Worm (Caenorhabditis elegans): ENCODE measurements around the gene C29F5.1.

C29F5.1 gene

DNA sequence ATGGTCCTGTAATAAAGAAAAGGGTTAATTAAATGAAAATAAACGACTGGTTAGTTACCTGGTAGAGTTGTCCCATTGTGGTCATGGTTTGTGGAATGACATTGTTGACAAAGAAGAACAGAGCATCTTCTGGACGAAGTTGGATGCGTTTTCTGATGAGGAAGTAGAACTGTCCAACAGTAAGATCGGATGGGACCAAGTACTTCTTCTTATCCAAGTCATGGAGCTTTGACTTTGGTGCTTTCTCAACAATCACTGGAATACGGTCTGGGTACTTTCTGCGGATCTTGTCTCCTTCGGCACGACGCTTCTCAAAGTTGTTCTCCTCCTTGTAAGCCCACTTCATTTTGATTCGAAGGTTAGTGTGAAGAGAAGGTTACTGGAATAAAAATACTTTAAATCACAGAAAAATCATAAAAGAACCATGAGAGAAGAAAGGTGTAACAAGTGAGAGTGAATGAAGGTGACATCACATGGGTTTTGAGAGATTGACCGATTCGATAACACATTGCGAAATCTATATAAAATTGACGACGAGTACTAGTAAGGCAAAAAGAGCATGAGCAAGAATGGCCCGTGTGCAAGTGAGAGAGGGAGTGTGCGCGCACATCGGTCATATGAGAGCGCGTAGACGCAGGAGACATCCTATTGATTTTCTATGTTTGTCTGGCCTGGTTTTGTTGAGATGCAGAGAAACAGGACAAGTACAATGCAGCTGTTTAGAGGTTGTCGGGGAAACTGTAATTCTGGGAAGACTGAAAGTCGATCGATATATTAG is 44.2 kb downstream of the C29F5.1 start, which contains the start of gene lgg-1 (continued):
- TF ChIP-seq ztf-28 (GFP tag; IDR thresholded peaks at IDR 0.05) (no peak), egl-44 (GFP tag; IDR thresholded peaks at IDR 0.05) (no peak; the same call in 1 of the 2 replicates), mxl-1 (tag; optimal IDR thresholded peaks at IDR 0.05) (peak; percentile 14), Y53F4B.3 (GFP tag; IDR thresholded peaks at IDR 0.05) (no peak), C06A6.2 (GFP tag; conservative IDR thresholded peaks at IDR 0.05) (no peak), madf-8 (GFP tag; conservative IDR thresholded peaks at IDR 0.05) (no peak), hmg-1.2 (GFP tag; IDR thresholded peaks at IDR 0.05) (peak; percentile 52), let-526 (GFP tag; IDR thresholded peaks at IDR 0.05) (peak; percentile 78; the same call in 1 of the 2 replicates), lin-26 (GFP tag; IDR thresholded peaks at IDR 0.05) (peak; percentile 56), nhr-90 (tag; optimal IDR thresholded peaks at IDR 0.05) (peak; percentile 28), B0261.1 (tag; optimal IDR thresholded peaks at IDR 0.05) (no peak), hsf-1 (GFP tag; IDR thresholded peaks at IDR 0.05) (no peak), lin-54 (GFP tag; optimal IDR thresholded peaks at IDR 0.05) (peak; percentile 48), T07F8.4 (tag; optimal IDR thresholded peaks at IDR 0.05) (no peak), madf-3 (GFP tag; IDR thresholded peaks at IDR 0.05) (no peak), nfya-2 (GFP tag; IDR thresholded peaks at IDR 0.05) (no peak), tbp1 (GFP tag; optimal IDR thresholded peaks at IDR 0.05) (peak; percentile 44), sea-2 (GFP tag; IDR thresholded peaks at IDR 0.05) (no peak), pbrm-1 (GFP tag; IDR thresholded peaks at IDR 0.05) (peak; percentile 61), lir-1 (GFP tag; conservative IDR thresholded peaks at IDR 0.05) (0 out of 2 replicates have a peak, but pooled peaks have one; percentile 5), C17E4.6 (GFP tag; IDR thresholded peaks at IDR 0.05) (no peak; the same call in 1 of the 2 replicates), hrde-1 (tag; optimal IDR thresholded peaks at IDR 0.05; ENCODE audit: borderline replicate concordance) (no peak), sptf-2 (GFP tag; optimal IDR thresholded peaks at IDR 0.05) (no peak), tbx-9 (tag; optimal IDR thresholded peaks at IDR 0.05; ENCODE audit: borderline replicate concordance) (no peak), nfya-1 (tag; optimal IDR thresholded peaks at IDR 0.05; ENCODE audit: borderline replicate concordance, insufficient read depth) (no peak), ztf-22 (GFP tag; optimal IDR thresholded peaks at IDR 0.05) (no peak), snpc-1.3 (tag; optimal IDR thresholded peaks at IDR 0.05; ENCODE audit: insufficient read depth) (no peak), mel-28 (tag; optimal IDR thresholded peaks at IDR 0.05; ENCODE audit: borderline replicate concordance) (no peak), F33H1.4 (GFP tag; IDR thresholded peaks at IDR 0.05) (no peak), bed-2 (GFP tag; IDR thresholded peaks at IDR 0.05) (peak; percentile 54; the same call in 1 of the 2 replicates), somi-1 (GFP tag; optimal IDR thresholded peaks at IDR 0.05) (no peak), madf-10 (tag; optimal IDR thresholded peaks at IDR 0.05) (no peak), Y67H2A.10 (GFP tag; conservative IDR thresholded peaks at IDR 0.05) (peak; percentile 18; the same call in 1 of the 2 replicates), F52B5.7 (tag; optimal IDR thresholded peaks at IDR 0.05) (peak; percentile 56), nfyb-1 (GFP tag; IDR thresholded peaks at IDR 0.05) (peak; percentile 79), snpc-1.1 (tag; optimal IDR thresholded peaks at IDR 0.05; ENCODE audit: insufficient read depth) (no peak), ekl-4 (GFP tag; IDR thresholded peaks at IDR 0.05) (0 out of 2 replicates have a peak, but pooled peaks have one; percentile 71), atf-7 (tag; optimal IDR thresholded peaks at IDR 0.05) (no peak), efl-1 (GFP tag; optimal IDR thresholded peaks at IDR 0.05) (no peak), mes-4 (tag; optimal IDR thresholded peaks at IDR 0.05) (no peak), unc-130 (GFP tag; optimal IDR thresholded peaks at IDR 0.05) (no peak), aptf-2 (GFP tag; conservative IDR thresholded peaks at IDR 0.05) (peak; percentile 58; the same call in 1 of the 2 replicates), gei-17 (GFP tag; optimal IDR thresholded peaks at IDR 0.05) (no peak), ztf-18 (tag; optimal IDR thresholded peaks at IDR 0.05) (no peak), nhr-179 (tag; optimal IDR thresholded peaks at IDR 0.05) (no peak), ztf-25 (GFP tag; IDR thresholded peaks at IDR 0.05) (no peak), B0035.1 (tag; optimal IDR thresholded peaks at IDR 0.05) (no peak)

Measured in whole organism, young adult.